Worm (Caenorhabditis elegans): Measurements from ENCODE around the gene C10C6.13.

- no peak for TF ChIP-seq fkh-2 (tag; optimal IDR thresholded peaks at IDR 0.05)
- TF ChIP-seq ceh-9 (tag; optimal IDR thresholded peaks at IDR 0.05) = no peak
- no peak for TF ChIP-seq nhr-25 (tag; optimal IDR thresholded peaks at IDR 0.05)
Measured at ce11 chrIV:11461335-11461734, 8.2 kb downstream of the C10C6.13 start.

Measured in whole organism, L3 larva.